Worm (Caenorhabditis elegans) whole organism, L1 larva: ENCODE results near the gene srt-43.

Source experiments
- C04F5.9 ChIP-seq: sonication (generic microtip); optimal IDR thresholded peaks from 2 replicates; lab custom pipeline; 2016; ENCODE audit warnings: missing genetic modification characterization, missing compliant biosample characterization
- C16A3.4 ChIP-seq: fragments of 150-350 bp; optimal IDR thresholded peaks from 2 replicates; lab custom pipeline; 2014; ENCODE audit warnings: missing biosample characterization, missing genetic modification characterization
- aha-1 ChIP-seq: fragments of 150-350 bp; optimal IDR thresholded peaks from 2 replicates; lab custom pipeline; 2014; ENCODE audit warnings: missing biosample characterization, missing genetic modification characterization
- aly-2 ChIP-seq: fragments of 150-350 bp; optimal IDR thresholded peaks from 2 replicates; lab custom pipeline; 2014; ENCODE audit warnings: missing biosample characterization, missing genetic modification characterization
- ama-1 ChIP-seq: fragments of 150-350 bp; optimal IDR thresholded peaks from 2 replicates; lab custom pipeline; 2014
- ceh-63 ChIP-seq: fragments of 200-800 bp; sonication (Bioruptor generic); optimal IDR thresholded peaks from 2 replicates; lab custom pipeline; 2018; ENCODE audit warnings: mild to moderate bottlenecking, missing genetic modification characterization, missing compliant biosample characterization
- ceh-82 ChIP-seq, 3 experiments: fragments of 150-350 bp in 1 of 3; sonication (generic microtip) in 2 of 3; optimal IDR thresholded peaks; 2 replicates each; lab custom pipeline; 2014 to 2017; ENCODE audit warnings: missing biosample characterization in 3 of 3, missing genetic modification characterization in 3 of 3
- ceh-88 ChIP-seq: fragments of 200-800 bp; sonication (Bioruptor generic); IDR thresholded peaks from 2 replicates; pipeline ENCODE4 v1.3.6; 2022; ENCODE audit warnings: missing genetic modification characterization, missing compliant biosample characterization
- dsc-1 ChIP-seq: sonication (generic microtip); optimal IDR thresholded peaks from 2 replicates; lab custom pipeline; 2016; ENCODE audit warnings: mild to moderate bottlenecking, missing genetic modification characterization, missing compliant biosample characterization
- efl-1 ChIP-seq, 4 experiments: fragments of 150-350 bp; optimal IDR thresholded peaks in 3 of 4; peaks in 1 of 4; 1 replicate in 1 of 4; 2 replicates in 3 of 4; lab custom pipeline; 2014; ENCODE audit warnings: missing biosample characterization in 2 of 4, missing genetic modification characterization in 2 of 4, missing genetic modification reagents in 2 of 4
- elt-2 ChIP-seq: sonication (generic microtip); optimal IDR thresholded peaks from 2 replicates; lab custom pipeline; 2016; ENCODE audit warnings: missing genetic modification characterization, mild to moderate bottlenecking, inconsistent platforms, missing compliant biosample characterization, missing genetic modification reagents
- elt-3 ChIP-seq, 6 experiments: fragments of 150-350 bp in 1 of 6; sonication (generic microtip); optimal IDR thresholded peaks; 2 replicates each; lab custom pipeline; 2017 to 2018; ENCODE audit warnings: missing biosample characterization in 6 of 6, missing genetic modification characterization in 6 of 6, inconsistent platforms in 1 of 6
- fkh-10 ChIP-seq: sonication (generic microtip); optimal IDR thresholded peaks from 2 replicates; lab custom pipeline; 2017; ENCODE audit warnings: missing biosample characterization, missing genetic modification reagents, missing genetic modification characterization
- fkh-8 ChIP-seq: sonication (generic microtip); optimal IDR thresholded peaks from 2 replicates; lab custom pipeline; 2016; ENCODE audit warnings: mild to moderate bottlenecking, missing genetic modification characterization, missing compliant biosample characterization
- hlh-4 ChIP-seq: sonication (generic microtip); optimal IDR thresholded peaks from 2 replicates; lab custom pipeline; 2016; ENCODE audit warnings: mild to moderate bottlenecking, missing genetic modification characterization, missing compliant biosample characterization
- hpl-2 ChIP-seq: fragments of 150-350 bp; optimal IDR thresholded peaks from 2 replicates; lab custom pipeline; 2014; ENCODE audit warnings: missing biosample characterization, missing genetic modification reagents, missing genetic modification characterization
- irx-1 ChIP-seq: sonication (generic microtip); optimal IDR thresholded peaks from 2 replicates; lab custom pipeline; 2016; ENCODE audit warnings: missing genetic modification characterization, missing compliant biosample characterization
- lin-13 ChIP-seq: fragments of 150-350 bp; optimal IDR thresholded peaks from 2 replicates; lab custom pipeline; 2014; ENCODE audit warnings: missing biosample characterization, missing genetic modification reagents, missing genetic modification characterization
- lin-35 ChIP-seq, 2 experiments: fragments of 150-350 bp; optimal IDR thresholded peaks; 2 replicates each; lab custom pipeline; 2014; ENCODE audit warnings: missing biosample characterization in 2 of 2, missing genetic modification characterization in 2 of 2, missing genetic modification reagents in 2 of 2
- lin-39 ChIP-seq: fragments of 150-350 bp; optimal IDR thresholded peaks from 2 replicates; lab custom pipeline; 2014; ENCODE audit warnings: missing biosample characterization, missing genetic modification reagents, missing genetic modification characterization
- lsy-2 ChIP-seq, 2 experiments: fragments of 150-350 bp; optimal IDR thresholded peaks; 2 replicates each; lab custom pipeline; 2014; ENCODE audit warnings: missing biosample characterization in 2 of 2, missing genetic modification characterization in 2 of 2
- mab-9 ChIP-seq: fragments of 200-800 bp; sonication (Bioruptor generic); IDR thresholded peaks from 2 replicates; pipeline ENCODE4 v1.3.6; 2022; ENCODE audit warnings: missing genetic modification reagents, missing genetic modification characterization, missing compliant biosample characterization
- mef-2 ChIP-seq: fragments of 150-350 bp; optimal IDR thresholded peaks from 2 replicates; lab custom pipeline; 2014; ENCODE audit warnings: missing biosample characterization, missing genetic modification characterization
- nhr-19 ChIP-seq: fragments of 200-800 bp; sonication (Bioruptor generic); conservative IDR thresholded peaks from 2 replicates; pipeline ENCODE4 v1.3.6; 2022; ENCODE audit warnings: missing genetic modification characterization, missing compliant biosample characterization
- nhr-20 ChIP-seq: sonication (generic microtip); optimal IDR thresholded peaks from 2 replicates; lab custom pipeline; 2016; ENCODE audit warnings: mild to moderate bottlenecking, missing genetic modification characterization, missing compliant biosample characterization
- nhr-76 ChIP-seq: sonication (generic microtip); optimal IDR thresholded peaks from 2 replicates; lab custom pipeline; 2017; ENCODE audit warnings: missing biosample characterization, missing genetic modification characterization
- nhr-85 ChIP-seq: sonication (generic microtip); peaks from one replicate; lab custom pipeline; 2016; ENCODE audit warnings: missing genetic modification characterization, inconsistent platforms, missing compliant biosample characterization
- nhr-90 ChIP-seq: sonication (generic microtip); optimal IDR thresholded peaks from 2 replicates; lab custom pipeline; 2016; ENCODE audit warnings: mild to moderate bottlenecking, missing genetic modification characterization, missing compliant biosample characterization; ENCODE audit not compliant: poor library complexity
- pqm-1 ChIP-seq: sonication (generic microtip); optimal IDR thresholded peaks from 3 replicates; lab custom pipeline; 2017; ENCODE audit warnings: missing biosample characterization, missing genetic modification characterization
- snpc-4 ChIP-seq: fragments of 150-350 bp; optimal IDR thresholded peaks from 2 replicates; lab custom pipeline; 2014; ENCODE audit warnings: missing biosample characterization, missing genetic modification characterization
- sox-4 ChIP-seq: sonication (generic microtip); optimal IDR thresholded peaks from 2 replicates; lab custom pipeline; 2016; ENCODE audit warnings: missing genetic modification characterization, missing compliant biosample characterization
- sup-37 ChIP-seq: fragments of 200-800 bp; sonication (Bioruptor generic); optimal IDR thresholded peaks from 2 replicates; lab custom pipeline; 2018; ENCODE audit warnings: mild to moderate bottlenecking, missing genetic modification characterization, missing compliant biosample characterization
- swsn-7 ChIP-seq: sonication (generic microtip); optimal IDR thresholded peaks from 2 replicates; lab custom pipeline; 2016; ENCODE audit warnings: missing genetic modification characterization, missing compliant biosample characterization
- vab-15 ChIP-seq: sonication (generic microtip); optimal IDR thresholded peaks from 2 replicates; lab custom pipeline; 2017; ENCODE audit warnings: missing genotype, mild to moderate bottlenecking, missing genetic modification characterization, missing compliant biosample characterization
- zag-1 ChIP-seq: fragments of 150-350 bp; optimal IDR thresholded peaks from 2 replicates; lab custom pipeline; 2014; ENCODE audit warnings: missing biosample characterization, missing genetic modification characterization
- ztf-11 ChIP-seq, 2 experiments: sonication (generic microtip); optimal IDR thresholded peaks; 2 replicates each; lab custom pipeline; 2016 to 2017; ENCODE audit warnings: missing genetic modification characterization in 2 of 2, missing biosample characterization in 1 of 2, missing compliant biosample characterization in 1 of 2
- ztf-4 ChIP-seq: fragments of 150-350 bp; optimal IDR thresholded peaks from 2 replicates; lab custom pipeline; 2014; ENCODE audit warnings: missing biosample characterization, missing genetic modification characterization

srt-43 gene

DNA sequence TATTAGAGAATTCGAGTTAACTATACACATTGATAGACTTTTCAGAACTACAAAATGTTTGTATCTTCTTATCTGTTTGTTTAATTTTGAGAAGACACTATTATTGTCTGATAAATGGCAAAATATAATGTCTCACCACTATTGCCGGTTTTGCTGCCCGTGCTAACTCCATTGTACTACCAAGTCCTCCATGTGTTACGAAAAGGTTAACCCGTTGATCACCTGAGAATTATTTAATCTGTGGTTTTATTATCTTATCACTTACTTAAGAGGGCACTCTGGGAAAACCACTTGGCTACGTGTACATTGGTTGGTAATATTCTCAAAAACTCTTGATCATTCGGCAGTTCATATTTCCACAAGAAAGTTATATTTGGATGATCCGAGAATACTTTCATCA, 26.9 kb downstream of the srt-43 start:
- TF ChIP-seq elt-3 (tag; optimal IDR thresholded peaks at IDR 0.05; lab: Kevin White, UChicago), result peak in 1 of 6 experiments; percentile 4
- TF ChIP-seq nhr-20 (tag; lab: Kevin White, UChicago), result peak; percentile 5
- TF ChIP-seq ceh-63 (GFP tag; lab: Kevin White, UChicago), result no peak
- peak; percentile 54 for TF ChIP-seq elt-2
- no peak for TF ChIP-seq snpc-4 (tag; lab: Kevin White, UChicago)

DNA sequence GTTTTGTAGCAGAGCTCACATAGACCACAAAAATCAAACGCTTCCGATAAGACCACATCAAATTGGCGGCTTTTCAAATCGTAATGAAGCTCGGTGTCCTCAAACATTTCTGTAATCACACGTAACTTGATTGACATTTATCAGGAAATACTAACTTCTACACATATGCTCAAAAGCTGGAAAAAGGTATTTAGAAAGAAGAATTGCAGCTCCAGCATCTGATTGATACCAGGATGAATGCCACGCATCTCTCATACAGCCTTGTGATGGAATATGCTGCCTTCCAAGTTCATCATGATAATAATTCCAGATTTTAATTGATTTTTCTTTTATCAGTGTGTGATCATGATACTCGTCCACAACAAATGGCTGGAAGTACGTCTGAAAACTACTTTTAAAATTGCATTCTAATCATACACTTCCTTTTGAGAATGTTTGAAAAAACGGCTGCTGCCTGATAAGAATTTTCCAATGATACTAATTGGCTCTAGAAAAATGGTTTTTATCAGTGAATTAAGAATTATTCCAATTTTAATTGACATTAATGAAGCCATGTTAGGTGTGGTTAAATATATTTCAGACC, 28.0 kb downstream of the srt-43 start:
- TF ChIP-seq ztf-11 (tag; optimal IDR thresholded peaks at IDR 0.05; lab: Kevin White, UChicago) (no peak), elt-2 (peak; percentile 66), zag-1 (tag; lab: Kevin White, UChicago) (no peak), ama-1 (no peak)

DNA sequence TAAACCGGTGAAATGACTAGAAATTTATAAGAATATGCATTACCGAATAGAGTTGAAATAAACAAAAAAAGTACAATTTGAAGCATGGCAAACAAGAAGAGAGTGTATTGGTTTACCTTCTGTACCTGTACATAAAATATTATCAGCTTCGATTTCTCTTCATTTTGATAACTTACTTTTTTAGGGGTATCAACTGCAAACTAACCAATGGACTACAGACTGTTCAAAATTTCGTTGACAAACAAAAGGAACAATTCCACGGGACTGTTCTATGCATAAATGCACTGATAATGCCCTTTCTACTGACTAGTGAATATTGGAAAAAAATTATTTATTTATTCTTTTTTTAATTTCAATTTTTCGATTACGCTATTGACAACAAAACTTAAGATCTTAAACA, 28.9 kb downstream of the srt-43 start, which contains the start of gene ugt-6:
ugt-6 (minus strand) TSS at position 233 of the 400 bp plus-strand sequence.
- TF ChIP-seq C04F5.9 (tag; lab: Kevin White, UChicago) (no peak), aly-2 (tag; lab: Kevin White, UChicago) (no peak), vab-15 (tag; lab: Kevin White, UChicago) (no peak), ceh-88 (GFP tag; lab: Robert Waterston, UW) (no peak), hpl-2 (GFP tag; lab: Kevin White, UChicago) (no peak), ztf-4 (tag; lab: Kevin White, UChicago) (no peak), lin-39 (tag; lab: Kevin White, UChicago) (no peak), hlh-4 (no peak), aha-1 (no peak)

ce11 chrV:12800171-12800570, 31.1 kb downstream of the srt-43 start, which contains the start of gene ugt-3:
ugt-3 (minus strand) TSS chrV:12800271.
- TF ChIP-seq nhr-76 (tag; lab: Kevin White, UChicago) (no peak), fkh-10 (GFP tag; lab: Kevin White, UChicago) (no peak), efl-1 (optimal IDR thresholded peaks at IDR 0.05; lab: Kevin White, UChicago) (no peak), efl-1 (GFP tag; optimal IDR thresholded peaks at IDR 0.05 in 1 of 2; lab: Kevin White, UChicago) (no peak), C16A3.4 (tag; lab: Kevin White, UChicago) (no peak), aha-1 (no peak), nhr-20 (tag; lab: Kevin White, UChicago) (no peak), vab-15 (tag; lab: Kevin White, UChicago) (no peak), lin-35 (GFP tag; optimal IDR thresholded peaks at IDR 0.05; lab: Kevin White, UChicago) (no peak), sox-4 (tag; lab: Kevin White, UChicago) (no peak), lin-13 (no peak), mab-9 (GFP tag; lab: Robert Waterston, UW) (no peak), nhr-85 (tag; lab: Kevin White, UChicago) (no peak), irx-1 (tag; lab: Kevin White, UChicago) (no peak), nhr-90 (tag; lab: Kevin White, UChicago) (no peak), nhr-19 (GFP tag; lab: Robert Waterston, UW) (no peak), elt-2 (no peak), sup-37 (GFP tag; lab: Kevin White, UChicago) (no peak), dsc-1 (tag; lab: Kevin White, UChicago) (no peak), mef-2 (tag; lab: Kevin White, UChicago) (no peak)

ce11 chrV:12803274-12803673, 34.2 kb downstream of the srt-43 start, which contains the start of gene srbc-45:
srbc-45 (plus strand) TSS chrV:12803574.
- TF ChIP-seq ztf-4 (tag; lab: Kevin White, UChicago) (no peak), pqm-1 (tag; lab: Kevin White, UChicago) (no peak), sox-4 (tag; lab: Kevin White, UChicago) (no peak), lsy-2 (tag; optimal IDR thresholded peaks at IDR 0.05; lab: Kevin White, UChicago) (no peak), fkh-8 (tag; lab: Kevin White, UChicago) (no peak), mef-2 (tag; lab: Kevin White, UChicago) (no peak), ceh-88 (GFP tag; lab: Robert Waterston, UW) (no peak), aha-1 (no peak), swsn-7 (tag; lab: Kevin White, UChicago) (no peak), ceh-82 (tag; optimal IDR thresholded peaks at IDR 0.05; lab: Kevin White, UChicago) (no peak)
